Fruit fly (Drosophila melanogaster): Measurements from ENCODE around the gene CG32152.
A peak's percentile ranks its signal among the peaks of the same experiment; 100 is the strongest.

CG32152 gene

DNA sequence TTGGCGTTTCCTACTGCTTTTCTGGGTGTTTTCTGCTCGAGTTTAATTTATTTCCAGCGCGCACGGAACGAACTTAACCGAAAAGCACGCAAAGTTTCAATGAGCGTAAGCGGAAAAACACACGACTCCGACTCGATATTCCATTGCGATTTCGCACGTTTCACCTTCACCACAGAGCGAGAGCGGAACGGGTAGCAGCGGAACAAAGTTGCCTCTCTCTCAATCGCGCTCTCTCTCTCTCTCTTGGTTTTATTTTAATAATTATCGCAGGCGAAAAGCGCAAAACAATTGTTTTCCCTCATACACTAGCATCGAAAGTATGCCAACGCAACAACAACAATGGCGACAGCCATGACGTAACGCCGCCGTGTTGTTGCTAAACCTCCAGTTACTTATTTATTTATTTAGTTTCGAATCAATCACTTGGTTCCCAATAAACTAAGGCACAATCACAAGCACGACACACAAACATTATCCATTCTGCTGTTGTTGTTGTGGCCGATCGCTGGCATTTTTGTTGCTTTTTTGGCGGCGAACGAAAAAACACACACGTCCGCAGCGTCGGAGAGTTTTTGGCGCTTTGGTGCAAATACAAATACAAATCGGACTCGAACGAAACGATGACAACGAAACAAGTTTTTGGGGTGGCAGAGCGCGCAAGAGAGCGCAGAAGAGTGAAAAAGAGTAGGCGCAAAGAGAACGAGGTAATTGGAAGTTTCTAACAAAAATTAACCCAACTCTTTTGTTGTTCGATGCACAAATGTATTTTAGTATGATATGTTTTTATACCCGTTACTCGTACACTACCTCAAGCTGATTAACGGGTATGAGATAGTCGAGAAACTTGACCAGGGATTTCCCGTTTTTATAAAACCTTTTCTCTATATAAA lies 20.6 kb upstream of the CG32152 start, which contains the start of gene CG5151 (continued):
- TF ChIP-seq CG15479 (GFP tag; optimal IDR thresholded peaks at IDR 0.05) (no peak), Camta (GFP tag; optimal IDR thresholded peaks at IDR 0.05) (no peak), Fer1 (GFP tag; optimal IDR thresholded peaks at IDR 0.05) (peak; percentile 40), CG34376 (GFP tag; optimal IDR thresholded peaks at IDR 0.05) (peak; percentile 75), CG30431 (GFP tag; optimal IDR thresholded peaks at IDR 0.05) (no peak), emc (GFP tag; optimal IDR thresholded peaks at IDR 0.05) (no peak), Xrp1 (GFP tag; IDR thresholded peaks at IDR 0.05) (no peak; the same call in 1 of the 2 replicates), CG6689 (GFP tag; IDR thresholded peaks at IDR 0.05) (no peak), vvl (GFP tag; IDR thresholded peaks at IDR 0.05) (peak; percentile 41), CG6854 (GFP tag; optimal IDR thresholded peaks at IDR 0.05) (no peak), CG11247 (GFP tag; IDR thresholded peaks at IDR 0.05) (no peak), sr (GFP tag; IDR thresholded peaks at IDR 0.05) (no peak), CG3163 (GFP tag; optimal IDR thresholded peaks at IDR 0.05) (peak; percentile 98), CG17385 (GFP tag; optimal IDR thresholded peaks at IDR 0.05) (peak; percentile 13), toy (GFP tag; IDR thresholded peaks at IDR 0.05) (no peak), Nf-YC (tag; optimal IDR thresholded peaks at IDR 0.05) (peak; percentile 21), CG4360 (GFP tag; IDR thresholded peaks at IDR 0.05) (peak; percentile 87), chinmo (GFP tag; IDR thresholded peaks at IDR 0.05; ENCODE audit: partially characterized antibody) (peak; percentile 82; the same call in 2 of the 4 replicates), Gug (GFP tag; IDR thresholded peaks at IDR 0.05) (no peak), bsh (GFP tag; optimal IDR thresholded peaks at IDR 0.05) (peak in 1 of 2 experiments; percentile 59), CG1529 (GFP tag; optimal IDR thresholded peaks at IDR 0.05) (no peak), CG8089 (GFP tag; optimal IDR thresholded peaks at IDR 0.05) (no peak), CTCF (GFP tag; optimal IDR thresholded peaks at IDR 0.05) (peak; percentile 89), CG7271 (tag; optimal IDR thresholded peaks at IDR 0.05) (no peak), CG10462 (GFP tag; optimal IDR thresholded peaks at IDR 0.05) (no peak), CG5245 (GFP tag; optimal IDR thresholded peaks at IDR 0.05) (no peak), CG4707 (GFP tag; optimal IDR thresholded peaks at IDR 0.05) (peak; percentile 45), CG15011 (GFP tag; optimal IDR thresholded peaks at IDR 0.05) (no peak), Mad (GFP tag; optimal IDR thresholded peaks at IDR 0.05) (no peak), Kr (GFP tag; optimal IDR thresholded peaks at IDR 0.05) (no peak), mirr (GFP tag; optimal IDR thresholded peaks at IDR 0.05) (peak; percentile 38), CG31365 (tag; optimal IDR thresholded peaks at IDR 0.05) (peak; percentile 21), Hmr (GFP tag; optimal IDR thresholded peaks at IDR 0.05) (peak; percentile 17), bowl (GFP tag; IDR thresholded peaks at IDR 0.05) (no peak), CG31441 (GFP tag; IDR thresholded peaks at IDR 0.05) (no peak), NFAT (GFP tag; IDR thresholded peaks at IDR 0.05) (peak; percentile 49; the same call in 1 of the 2 replicates), CG3838 (GFP tag; optimal IDR thresholded peaks at IDR 0.05) (peak; percentile 11), ttk (GFP tag; IDR thresholded peaks at IDR 0.05) (no peak), Oaz (GFP tag; IDR thresholded peaks at IDR 0.05) (no peak), NfI (GFP tag; optimal IDR thresholded peaks at IDR 0.05) (no peak), hb (GFP tag; IDR thresholded peaks at IDR 0.05; ENCODE audit: partially characterized antibody) (peak; percentile 81), CG7987 (GFP tag; optimal IDR thresholded peaks at IDR 0.05) (peak; percentile 22), pfk (GFP tag; optimal IDR thresholded peaks at IDR 0.05) (peak; percentile 93), tna (GFP tag; IDR thresholded peaks at IDR 0.05; ENCODE audit: partially characterized antibody) (peak; percentile 96), CG34422 (GFP tag; IDR thresholded peaks at IDR 0.05) (peak; percentile 21; the same call in 1 of the 3 replicates), HLH4C (GFP tag; IDR thresholded peaks at IDR 0.05; ENCODE audit: partially characterized antibody) (peak; percentile 97), CG6791 (GFP tag; IDR thresholded peaks at IDR 0.05; ENCODE audit: partially characterized antibody) (peak; percentile 87), CG18011 (GFP tag; optimal IDR thresholded peaks at IDR 0.05) (no peak), CG1603 (tag; optimal IDR thresholded peaks at IDR 0.05) (no peak)
